Fruit fly (Drosophila melanogaster): ENCODE data around the gene CG31087.

CG31087 gene

DNA sequence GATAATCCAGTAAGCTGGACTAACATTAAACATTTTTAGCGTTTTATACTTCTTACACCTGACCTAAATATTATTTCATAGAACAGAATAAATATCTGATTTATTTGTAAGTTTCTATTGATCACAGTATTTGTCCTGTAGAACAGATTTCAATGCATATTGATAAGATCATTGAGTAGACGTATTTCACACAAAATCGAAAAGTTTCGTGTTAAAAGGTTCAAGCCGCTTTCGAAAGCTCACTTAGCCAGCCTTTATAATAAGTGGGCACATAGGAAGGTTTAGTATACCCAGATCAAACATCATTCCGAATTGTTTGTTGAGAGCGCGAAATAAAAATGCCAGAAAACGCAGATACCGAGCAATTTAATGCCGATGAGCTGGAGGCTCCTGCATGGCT lies 24.0 kb downstream of the CG31087 start, which contains the start of gene CG11893:
Gene CG11893 (plus strand): TSS at position 301 of the 400 bp plus-strand sequence.
- TF ChIP-seq insv (optimal IDR thresholded peaks at IDR 0.05): no peak
- TF ChIP-seq Sin3A (optimal IDR thresholded peaks at IDR 0.05): no peak
- no peak for TF ChIP-seq psq (optimal IDR thresholded peaks at IDR 0.05)
- TF ChIP-seq ttk (optimal IDR thresholded peaks at IDR 0.05): no peak
- TF ChIP-seq Myc (optimal IDR thresholded peaks at IDR 0.05): no peak
- no peak for TF ChIP-seq h (optimal IDR thresholded peaks at IDR 0.05)

DNA sequence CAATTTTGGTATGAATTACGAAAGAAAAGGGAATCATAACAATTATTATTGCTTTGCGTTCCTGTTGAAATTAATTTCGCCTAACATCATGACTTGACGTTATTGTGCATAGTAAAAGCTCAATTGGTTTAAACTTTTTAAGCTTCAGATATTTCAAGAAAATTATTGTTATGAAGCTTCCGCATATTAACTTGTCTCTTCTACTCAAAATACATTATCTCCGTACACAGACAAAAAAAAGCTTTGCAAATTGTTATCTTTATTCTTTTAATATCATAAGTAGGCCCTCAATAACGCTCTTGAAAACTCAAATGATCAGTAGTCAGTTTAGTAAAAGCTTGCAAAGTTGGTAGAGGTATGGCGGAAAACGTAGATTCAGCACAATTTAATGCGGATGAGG lies 26.5 kb downstream of the CG31087 start, which contains the start of gene CG13658:
Gene CG13658 (plus strand): TSS at position 347 of the 400 bp plus-strand sequence.
- TF ChIP-seq insv (optimal IDR thresholded peaks at IDR 0.05): no peak
- TF ChIP-seq Sin3A (optimal IDR thresholded peaks at IDR 0.05): no peak
- TF ChIP-seq h (optimal IDR thresholded peaks at IDR 0.05): no peak
- no peak for TF ChIP-seq ttk (optimal IDR thresholded peaks at IDR 0.05)
- no peak for TF ChIP-seq Myc (optimal IDR thresholded peaks at IDR 0.05)

DNA sequence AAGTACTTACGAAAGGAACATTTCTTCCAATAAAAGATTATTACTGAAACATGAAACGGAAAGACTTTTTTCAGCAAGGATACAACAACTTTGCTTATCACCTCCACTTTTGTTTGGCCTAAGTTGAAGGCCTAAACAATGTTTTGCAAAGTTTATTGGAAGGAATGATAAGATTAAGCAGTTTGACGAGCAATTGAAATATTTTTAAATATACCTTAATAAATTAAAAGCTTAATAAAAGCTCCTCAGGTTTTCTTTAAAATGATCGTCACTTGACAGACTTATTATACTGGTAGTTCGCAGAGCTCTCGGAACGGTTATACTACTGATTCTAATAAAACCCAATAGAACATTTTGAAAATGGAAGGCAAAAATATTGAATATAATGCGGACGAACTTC lies 28.5 kb downstream of the CG31087 start, which contains the start of gene CG31104:
Gene CG31104 (plus strand): TSS at position 301 of the 400 bp plus-strand sequence.
- TF ChIP-seq insv (optimal IDR thresholded peaks at IDR 0.05) (no peak), psq (optimal IDR thresholded peaks at IDR 0.05) (no peak), ttk (optimal IDR thresholded peaks at IDR 0.05) (no peak), Sin3A (optimal IDR thresholded peaks at IDR 0.05) (no peak), Myc (optimal IDR thresholded peaks at IDR 0.05) (no peak), h (optimal IDR thresholded peaks at IDR 0.05) (no peak)

DNA sequence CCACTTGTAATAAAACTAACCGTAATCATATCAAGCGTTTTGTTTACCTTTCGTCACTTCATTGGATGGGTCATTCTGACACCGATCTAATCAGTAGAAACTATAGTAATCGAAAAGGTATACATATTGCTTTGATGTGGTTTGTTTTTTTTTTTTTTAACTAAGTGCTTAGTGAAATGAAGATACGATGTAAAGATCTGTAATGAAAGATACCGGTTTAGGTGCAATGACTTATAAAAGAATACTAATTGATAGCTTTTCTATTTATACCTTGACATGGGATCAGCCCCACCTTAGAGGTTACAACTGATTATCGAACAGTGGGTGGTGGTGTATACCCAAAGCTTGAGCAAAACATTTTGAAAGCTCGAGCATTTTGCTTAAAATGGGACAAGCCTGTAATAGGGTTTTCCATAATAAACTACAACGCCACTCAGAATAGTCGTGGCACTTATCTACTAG lies 30.4 kb downstream of the CG31087 start, which contains the start of gene CG31300:
Gene CG31300 (plus strand): TSS at position 412 of the 462 bp plus-strand sequence.
- no peak for TF ChIP-seq ttk (optimal IDR thresholded peaks at IDR 0.05)

dm6 chr3R:25281165-25281564 lies 32.5 kb downstream of the CG31087 start, which contains the start of gene CG11892:
CG11892 (plus strand) TSS chr3R:25281548.
- TF ChIP-seq Sin3A (optimal IDR thresholded peaks at IDR 0.05) (no peak), Myc (optimal IDR thresholded peaks at IDR 0.05) (no peak), psq (optimal IDR thresholded peaks at IDR 0.05) (no peak), ttk (optimal IDR thresholded peaks at IDR 0.05) (no peak), h (optimal IDR thresholded peaks at IDR 0.05) (no peak), insv (optimal IDR thresholded peaks at IDR 0.05) (no peak)

dm6 chr3R:25279796-25280350 lies 33.8 kb downstream of the CG31087 start, which contains the start of gene CG10514:
CG10514 (minus strand) TSS chr3R:25279846.
- TF ChIP-seq h (optimal IDR thresholded peaks at IDR 0.05) (no peak), Sin3A (optimal IDR thresholded peaks at IDR 0.05) (no peak), ttk (optimal IDR thresholded peaks at IDR 0.05) (no peak), insv (optimal IDR thresholded peaks at IDR 0.05) (no peak), Myc (optimal IDR thresholded peaks at IDR 0.05) (no peak), psq (optimal IDR thresholded peaks at IDR 0.05) (no peak)

DNA sequence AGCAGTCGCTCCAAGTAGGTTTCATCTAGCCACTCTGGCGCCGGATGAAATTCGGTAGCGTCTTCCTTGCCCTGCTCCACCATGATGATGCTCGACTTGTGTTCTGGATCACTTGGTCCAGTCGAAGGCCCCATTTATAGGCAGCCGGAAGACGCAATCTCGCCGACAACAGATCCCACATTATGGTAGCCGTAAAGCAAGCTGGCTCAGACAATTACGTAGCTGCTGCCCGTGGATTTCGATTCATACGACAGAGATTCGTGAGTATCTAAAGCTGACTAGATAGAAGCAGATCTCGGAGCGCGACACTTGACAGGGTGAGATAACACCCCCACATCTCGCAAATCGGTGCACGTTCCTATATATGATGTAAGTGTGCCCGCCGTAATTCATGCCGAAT lies 36.5 kb downstream of the CG31087 start, which contains the start of gene CG10513:
Gene CG10513 (minus strand): TSS at position 101 of the 400 bp plus-strand sequence.
- TF ChIP-seq ttk (optimal IDR thresholded peaks at IDR 0.05): no peak

DNA sequence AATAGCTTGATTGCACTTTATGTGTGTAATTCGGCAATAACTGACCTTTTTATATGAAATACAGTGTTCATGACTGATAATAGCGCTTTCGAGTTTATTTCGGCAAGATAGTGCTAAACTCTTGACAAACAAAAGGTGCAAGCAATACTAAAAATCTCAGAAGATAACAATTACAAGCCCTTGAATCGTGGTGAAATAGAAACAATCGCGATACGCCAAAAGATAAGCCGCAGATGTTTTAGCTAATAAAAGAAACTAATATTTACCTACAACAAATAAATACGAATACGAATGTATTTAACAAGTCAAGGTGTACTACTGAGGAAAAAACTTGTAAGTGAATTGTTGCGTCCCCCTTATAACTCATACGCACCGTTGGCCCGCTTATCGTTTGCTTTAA lies 38.4 kb downstream of the CG31087 start:
- no peak for TF ChIP-seq psq (optimal IDR thresholded peaks at IDR 0.05)
- TF ChIP-seq Sin3A (optimal IDR thresholded peaks at IDR 0.05): no peak
- TF ChIP-seq h (optimal IDR thresholded peaks at IDR 0.05): no peak
- TF ChIP-seq Myc (optimal IDR thresholded peaks at IDR 0.05): no peak
- no peak for TF ChIP-seq ttk (optimal IDR thresholded peaks at IDR 0.05)
- no peak for TF ChIP-seq insv (optimal IDR thresholded peaks at IDR 0.05)

DNA sequence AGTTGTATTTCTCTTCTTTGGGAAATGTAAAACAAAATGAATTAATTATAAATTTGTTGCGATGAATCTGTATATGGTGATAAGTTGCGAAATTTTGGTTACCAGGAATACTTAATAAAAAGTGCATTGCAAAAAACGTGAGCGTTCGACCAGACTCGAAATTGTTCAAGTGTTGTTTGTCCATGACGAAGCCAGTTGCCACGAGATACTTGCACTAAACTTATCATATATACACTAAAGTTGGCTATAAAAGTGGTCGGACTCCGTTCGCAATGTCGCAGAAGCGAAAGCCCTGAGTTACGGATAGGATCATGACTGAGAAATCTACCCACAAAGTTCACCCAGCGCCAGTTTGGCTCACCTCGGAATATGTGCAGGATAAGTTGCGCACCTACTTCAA lies 40.1 kb downstream of the CG31087 start, which contains the start of gene CG11878:
Gene CG11878 (plus strand): TSS at position 301 of the 400 bp plus-strand sequence.
- no peak for TF ChIP-seq h (optimal IDR thresholded peaks at IDR 0.05)
- no peak for TF ChIP-seq ttk (optimal IDR thresholded peaks at IDR 0.05)
- TF ChIP-seq Myc (optimal IDR thresholded peaks at IDR 0.05): no peak
- no peak for TF ChIP-seq psq (optimal IDR thresholded peaks at IDR 0.05)
- TF ChIP-seq Sin3A (optimal IDR thresholded peaks at IDR 0.05): no peak
- no peak for TF ChIP-seq insv (optimal IDR thresholded peaks at IDR 0.05)

DNA sequence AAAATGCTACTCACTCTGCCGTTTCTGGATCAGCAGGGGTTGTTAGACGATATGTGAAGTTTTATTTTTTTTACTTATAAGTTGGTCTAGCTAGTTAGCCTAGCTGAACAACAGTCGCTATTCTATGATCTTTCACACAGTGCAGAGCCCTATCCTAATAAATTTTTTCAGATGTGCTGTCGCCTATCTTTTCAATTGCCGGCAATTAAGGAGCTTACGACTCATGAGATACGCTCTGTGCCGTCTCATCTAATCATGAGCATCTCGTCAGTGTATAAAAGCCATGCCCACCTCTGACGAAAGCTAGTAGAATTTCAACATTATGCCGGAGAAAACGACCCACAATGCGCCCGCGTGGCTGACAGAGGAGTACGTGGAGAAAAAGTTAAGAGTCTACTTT lies 43.7 kb downstream of the CG31087 start, which contains the start of the genes CG11889 and CG11891:
Gene CG11889 (plus strand): TSS at position 301 of the 400 bp plus-strand sequence.
Gene CG11891 (plus strand): TSS at position 301 of the 400 bp plus-strand sequence.
- TF ChIP-seq h (optimal IDR thresholded peaks at IDR 0.05): no peak
- TF ChIP-seq psq (optimal IDR thresholded peaks at IDR 0.05): no peak
- TF ChIP-seq Sin3A (optimal IDR thresholded peaks at IDR 0.05): no peak
- TF ChIP-seq insv (optimal IDR thresholded peaks at IDR 0.05): no peak
- TF ChIP-seq Myc (optimal IDR thresholded peaks at IDR 0.05): no peak
- no peak for TF ChIP-seq ttk (optimal IDR thresholded peaks at IDR 0.05)

dm6 chr3R:25266751-25267150 lies 46.9 kb downstream of the CG31087 start:
- TF ChIP-seq psq (optimal IDR thresholded peaks at IDR 0.05): no peak
- TF ChIP-seq h (optimal IDR thresholded peaks at IDR 0.05): no peak
- TF ChIP-seq ttk (optimal IDR thresholded peaks at IDR 0.05): no peak
- TF ChIP-seq Sin3A (optimal IDR thresholded peaks at IDR 0.05): no peak
- TF ChIP-seq Myc (optimal IDR thresholded peaks at IDR 0.05): no peak
- TF ChIP-seq insv (optimal IDR thresholded peaks at IDR 0.05): no peak

- TF ChIP-seq psq (optimal IDR thresholded peaks at IDR 0.05): no peak
- TF ChIP-seq insv (optimal IDR thresholded peaks at IDR 0.05): no peak
- TF ChIP-seq Sin3A (optimal IDR thresholded peaks at IDR 0.05): no peak
- no peak for TF ChIP-seq h (optimal IDR thresholded peaks at IDR 0.05)
- no peak for TF ChIP-seq Myc (optimal IDR thresholded peaks at IDR 0.05)
- no peak for TF ChIP-seq ttk (optimal IDR thresholded peaks at IDR 0.05)
These were observed 47.9 kb downstream of the CG31087 start, which contains the start of the genes GlnRS and RIOK2 for dm6 chr3R:25265589-25266201. GlnRS (minus strand) TSS chr3R:25265721. RIOK2 (plus strand) TSS chr3R:25265844.

Measured in Kc167 (cell line).